Fruit fly (Drosophila melanogaster) whole organism, pupa: Measurements from ENCODE around the gene CG14082.

ENCODE experiments used
- CG12605 ChIP-seq: fragments of 200-800 bp; sonication (Bioruptor generic); IDR thresholded peaks from 2 replicates; pipeline ENCODE4 v1.3.6; 2022; ENCODE audit warnings: missing biosample characterization, missing genetic modification characterization
- CG13204 ChIP-seq: fragments of 200-800 bp; sonication (Bioruptor generic); optimal IDR thresholded peaks from 2 replicates; lab custom pipeline; 2018; ENCODE audit warnings: missing biosample characterization, mild to moderate bottlenecking, missing genetic modification characterization, moderate library complexity
- D1 ChIP-seq: fragments of 200-800 bp; sonication (Bioruptor generic); optimal IDR thresholded peaks from 2 replicates; lab custom pipeline; 2018; ENCODE audit warnings: missing biosample characterization, mild to moderate bottlenecking, missing genetic modification characterization, moderate library complexity
- EcR ChIP-seq: fragments of 200-800 bp; sonication (Bioruptor generic); optimal IDR thresholded peaks from 3 replicates; lab custom pipeline; 2019; ENCODE audit warnings: missing biosample characterization, missing genetic modification characterization, mild to moderate bottlenecking, moderate library complexity, missing genetic modification reagents

- no peak for TF ChIP-seq EcR (GFP tag; lab: Kevin White, UChicago)
- no peak for TF ChIP-seq CG12605
- TF ChIP-seq CG13204 (GFP tag; lab: Kevin White, UChicago) = no peak
- TF ChIP-seq D1 = no peak
Observed at dm6 chr3L:19181040-19181439, 42.3 kb upstream of the CG14082 start.
